Worm (Caenorhabditis elegans) whole organism, late embryonic: ENCODE results near the gene scl-21.
A peak's percentile ranks its signal among the peaks of the same experiment; 100 is the strongest.

ENCODE experiments used
- C38D4.7 ChIP-seq: fragments of 200-800 bp; sonication (Bioruptor generic); optimal IDR thresholded peaks from 2 replicates; lab custom pipeline; 2018; ENCODE audit warnings: mild to moderate bottlenecking, missing genetic modification characterization, moderate library complexity, missing compliant biosample characterization
- ceh-14 ChIP-seq: sonication (generic microtip); optimal IDR thresholded peaks from 2 replicates; lab custom pipeline; 2016; ENCODE audit warnings: missing genotype, missing genetic modification characterization, missing compliant biosample characterization
- ceh-19 ChIP-seq: fragments of 200-800 bp; sonication (Bioruptor generic); optimal IDR thresholded peaks from 2 replicates; lab custom pipeline; 2018; ENCODE audit warnings: mild to moderate bottlenecking, missing genetic modification characterization, missing compliant biosample characterization
- ceh-31 ChIP-seq: sonication (generic microtip); optimal IDR thresholded peaks from 2 replicates; lab custom pipeline; 2016; ENCODE audit warnings: missing genetic modification characterization, missing compliant biosample characterization
- ceh-34 ChIP-seq: sonication (generic microtip); optimal IDR thresholded peaks from 2 replicates; lab custom pipeline; 2016; ENCODE audit warnings: mild to moderate bottlenecking, missing genetic modification characterization, missing compliant biosample characterization
- ceh-6 ChIP-seq: fragments of 200-800 bp; sonication (Bioruptor generic); optimal IDR thresholded peaks from 2 replicates; lab custom pipeline; 2018; ENCODE audit warnings: mild to moderate bottlenecking, missing genetic modification characterization, missing compliant biosample characterization
- che-1 ChIP-seq: sonication (generic microtip); optimal IDR thresholded peaks from 2 replicates; lab custom pipeline; 2016; ENCODE audit warnings: mild to moderate bottlenecking, missing genetic modification characterization, missing compliant biosample characterization
- dve-1 ChIP-seq: sonication (generic microtip); optimal IDR thresholded peaks from 2 replicates; lab custom pipeline; 2017; ENCODE audit warnings: antibody characterized with exemption, mild to moderate bottlenecking, missing genetic modification characterization, missing compliant biosample characterization
- elt-2 ChIP-seq: sonication (generic microtip); optimal IDR thresholded peaks from 2 replicates; lab custom pipeline; 2016; ENCODE audit warnings: missing genetic modification reagents, missing genetic modification characterization, missing compliant biosample characterization
- fkh-10 ChIP-seq: fragments of 150-350 bp; optimal IDR thresholded peaks from 2 replicates; lab custom pipeline; 2014; ENCODE audit warnings: missing biosample characterization, missing genetic modification reagents, missing genetic modification characterization
- hlh-13 ChIP-seq: fragments of 200-800 bp; sonication (Bioruptor generic); optimal IDR thresholded peaks from 2 replicates; lab custom pipeline; 2018; ENCODE audit warnings: mild to moderate bottlenecking, missing genetic modification characterization, missing compliant biosample characterization
- hlh-30 ChIP-seq: sonication (generic microtip); optimal IDR thresholded peaks from 2 replicates; lab custom pipeline; 2017; ENCODE audit warnings: antibody characterized with exemption, missing genetic modification characterization, missing compliant biosample characterization; ENCODE audit not compliant: insufficient read depth
- hlh-6 ChIP-seq: sonication (generic microtip); optimal IDR thresholded peaks from 2 replicates; lab custom pipeline; 2016; ENCODE audit warnings: missing genotype, missing genetic modification characterization, missing compliant biosample characterization
- hlh-8 ChIP-seq: sonication (generic microtip); optimal IDR thresholded peaks from 2 replicates; lab custom pipeline; 2016; ENCODE audit warnings: missing genotype, missing genetic modification characterization, missing compliant biosample characterization
- lim-6 ChIP-seq: sonication (generic microtip); optimal IDR thresholded peaks from 2 replicates; lab custom pipeline; 2016; ENCODE audit warnings: missing genetic modification characterization, missing compliant biosample characterization
- madf-2 ChIP-seq: sonication (generic microtip); optimal IDR thresholded peaks from 2 replicates; lab custom pipeline; 2017; ENCODE audit warnings: missing genetic modification characterization, missing compliant biosample characterization
- nhr-11 ChIP-seq: fragments of 150-350 bp; optimal IDR thresholded peaks from 2 replicates; lab custom pipeline; 2014; ENCODE audit warnings: missing biosample characterization, missing genetic modification characterization
- npax-4 ChIP-seq: sonication (generic microtip); optimal IDR thresholded peaks from 2 replicates; lab custom pipeline; 2016; ENCODE audit warnings: missing genetic modification characterization, missing compliant biosample characterization
- odd-2 ChIP-seq: sonication (generic microtip); optimal IDR thresholded peaks from 2 replicates; lab custom pipeline; 2017; ENCODE audit warnings: antibody characterized with exemption, mild to moderate bottlenecking, missing genetic modification characterization, missing compliant biosample characterization
- pha-4 ChIP-seq: fragments of 150-350 bp; optimal IDR thresholded peaks from 2 replicates; lab custom pipeline; 2018; ENCODE audit warnings: missing biosample characterization, missing genetic modification reagents, missing genetic modification characterization
- ref-2 ChIP-seq: sonication (generic microtip); optimal IDR thresholded peaks from 2 replicates; lab custom pipeline; 2016; ENCODE audit warnings: missing genetic modification characterization, missing compliant biosample characterization
- sdc-2 ChIP-seq: sonication (generic microtip); optimal IDR thresholded peaks from 2 replicates; lab custom pipeline; 2016; ENCODE audit warnings: missing genotype, missing genetic modification characterization, missing compliant biosample characterization
- sox-4 ChIP-seq: sonication (generic microtip); optimal IDR thresholded peaks from 2 replicates; lab custom pipeline; 2017; ENCODE audit warnings: mild to moderate bottlenecking, missing genetic modification characterization, inconsistent platforms, missing compliant biosample characterization
- syd-9 ChIP-seq: sonication (generic microtip); optimal IDR thresholded peaks from 2 replicates; lab custom pipeline; 2016; ENCODE audit warnings: mild to moderate bottlenecking, missing genetic modification characterization, moderate library complexity, missing compliant biosample characterization
- tbx-2 ChIP-seq: sonication (generic microtip); optimal IDR thresholded peaks from 2 replicates; lab custom pipeline; 2016; ENCODE audit warnings: missing genetic modification characterization, missing compliant biosample characterization
- tbx-7 ChIP-seq: sonication (generic microtip); optimal IDR thresholded peaks from 2 replicates; lab custom pipeline; 2016; ENCODE audit warnings: missing genotype, missing genetic modification characterization, missing compliant biosample characterization
- unc-42 ChIP-seq: sonication (generic microtip); optimal IDR thresholded peaks from 2 replicates; lab custom pipeline; 2016; ENCODE audit warnings: missing genotype, missing genetic modification characterization, missing compliant biosample characterization
- unc-55 ChIP-seq: sonication (generic microtip); optimal IDR thresholded peaks from 2 replicates; lab custom pipeline; 2017; ENCODE audit warnings: missing biosample characterization, missing genetic modification reagents, missing genetic modification characterization
- unc-86 ChIP-seq: sonication (generic microtip); optimal IDR thresholded peaks from 2 replicates; lab custom pipeline; 2016; ENCODE audit warnings: missing genetic modification characterization, missing compliant biosample characterization

Gene scl-21

ce11 chrV:19495587-19495986, at the start of gene scl-21:
scl-21 (minus strand) TSS chrV:19495687.
- TF ChIP-seq odd-2 (tag; lab: Kevin White, UChicago) (no peak), hlh-8 (tag; lab: Kevin White, UChicago) (no peak), ceh-6 (GFP tag; lab: Kevin White, UChicago) (no peak), ceh-34 (no peak), madf-2 (no peak), unc-55 (GFP tag; lab: Kevin White, UChicago) (no peak), unc-86 (tag; lab: Kevin White, UChicago) (no peak)

DNA sequence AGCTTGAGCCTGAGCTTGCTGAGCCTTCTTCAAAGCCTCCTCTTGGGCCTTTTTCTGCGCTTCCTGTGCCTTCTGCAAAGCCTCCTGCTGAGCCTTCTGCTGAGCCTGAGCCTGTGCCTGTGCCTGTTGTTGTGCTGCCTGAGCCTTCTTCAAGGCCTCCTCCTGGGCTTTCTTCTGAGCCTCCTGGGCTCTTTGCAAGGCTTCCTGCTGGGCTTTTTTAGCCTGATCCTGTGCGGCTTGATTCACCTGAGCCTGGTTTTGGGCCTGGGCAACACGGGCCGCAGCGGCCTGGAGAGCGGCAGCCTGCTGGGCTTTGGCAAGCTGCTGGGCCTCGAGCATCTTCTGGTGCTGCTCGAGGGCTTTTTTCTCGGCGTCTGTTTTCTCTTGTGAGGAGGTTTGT, 49.5 kb upstream of the scl-21 start:
- TF ChIP-seq ceh-31 (tag; lab: Kevin White, UChicago) (peak; percentile 8), unc-42 (tag; lab: Kevin White, UChicago) (no peak), ceh-14 (tag; lab: Kevin White, UChicago) (peak; percentile 3)

ce11 chrV:19543509-19543908, 48.0 kb upstream of the scl-21 start:
- TF ChIP-seq tbx-2 (no peak), dve-1 (peak; percentile 59)

DNA sequence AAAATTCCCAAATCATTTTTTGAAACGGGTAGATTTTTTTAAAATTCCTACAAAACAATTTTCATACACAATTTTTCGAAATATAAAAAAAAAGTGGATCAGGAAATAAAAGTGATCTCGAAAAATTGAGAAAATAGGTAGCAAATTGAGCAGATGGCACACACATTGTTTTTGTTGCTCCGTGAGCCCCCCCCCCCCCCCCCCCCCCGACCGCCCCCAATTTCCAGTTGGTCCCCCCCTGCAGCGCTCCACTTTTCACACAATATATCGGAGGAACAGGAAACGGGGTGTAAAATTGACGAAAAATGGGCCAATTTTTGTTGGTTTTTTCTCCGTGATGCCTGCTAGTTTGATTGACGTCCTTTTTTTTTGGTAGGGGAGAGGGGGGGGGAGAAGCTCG, 45.4 kb upstream of the scl-21 start:
- TF ChIP-seq dve-1 (no peak), ceh-34 (no peak), che-1 (tag; lab: Kevin White, UChicago) (no peak), ref-2 (tag; lab: Kevin White, UChicago) (no peak), hlh-6 (tag; lab: Kevin White, UChicago) (no peak), tbx-7 (no peak), pha-4 (tag; lab: Kevin White, UChicago) (no peak), unc-86 (tag; lab: Kevin White, UChicago) (no peak)
- TF ChIP-seq, all 69 proteins: peak for 0

DNA sequence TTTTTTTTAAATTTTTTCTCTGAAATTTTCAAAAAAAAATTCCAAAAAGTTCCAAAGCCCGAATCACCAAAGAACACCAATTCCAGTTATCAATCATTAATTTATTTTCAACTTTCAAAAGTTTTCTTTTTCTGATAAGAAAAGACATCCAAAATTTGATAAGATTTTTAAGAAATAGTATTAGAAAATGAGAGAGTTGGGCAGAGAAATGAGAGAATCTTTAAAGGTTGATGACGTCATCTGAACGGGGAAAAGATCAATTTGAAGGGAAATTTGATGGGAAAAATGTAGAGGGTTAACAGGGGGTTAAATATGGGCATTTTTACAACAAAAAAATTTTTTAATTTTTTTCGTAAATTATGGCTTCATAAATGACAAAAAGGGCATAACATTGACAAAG, 38.0 kb upstream of the scl-21 start:
- TF ChIP-seq hlh-13 (GFP tag; lab: Kevin White, UChicago) (no peak), hlh-30 (tag; lab: Kevin White, UChicago) (no peak), ceh-19 (GFP tag; lab: Kevin White, UChicago) (no peak), C38D4.7 (no peak), elt-2 (peak; percentile 86)
- TF ChIP-seq, all 69 proteins: peak for 1

DNA sequence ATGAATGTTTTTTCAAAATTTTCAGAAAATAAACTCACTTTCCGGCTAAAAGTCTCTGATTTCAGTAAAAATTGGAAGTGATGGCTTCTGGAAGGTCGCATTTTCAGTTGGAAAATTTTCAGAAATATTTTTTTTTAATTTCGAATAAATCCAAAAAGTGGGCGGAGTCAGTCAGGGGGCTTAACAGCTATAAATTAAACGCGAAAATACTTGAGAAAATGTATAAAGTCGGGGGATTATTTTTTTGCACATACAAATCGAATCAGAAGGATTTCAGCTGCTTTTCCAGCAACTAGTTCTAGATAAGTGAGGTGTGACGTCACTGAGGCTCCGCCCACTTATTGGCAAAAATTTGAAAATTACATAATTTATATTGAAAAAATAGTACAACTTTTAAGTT, 37.5 kb upstream of the scl-21 start, which contains the start of gene Y43F8B.2:
Y43F8B.2 (minus strand) TSS at position 101 of the 400 bp plus-strand sequence.
- no peak for TF ChIP-seq sdc-2 (tag; lab: Kevin White, UChicago)
- no peak for TF ChIP-seq ceh-34
- TF ChIP-seq npax-4 (tag; lab: Kevin White, UChicago), result no peak
- no peak for TF ChIP-seq syd-9 (tag; lab: Kevin White, UChicago)
- TF ChIP-seq odd-2 (tag; lab: Kevin White, UChicago), result no peak
- TF ChIP-seq nhr-11 (tag; lab: Kevin White, UChicago), result no peak
- no peak for TF ChIP-seq sox-4 (tag; lab: Kevin White, UChicago)
- no peak for TF ChIP-seq ceh-14 (tag; lab: Kevin White, UChicago)
- TF ChIP-seq hlh-30 (tag; lab: Kevin White, UChicago), result no peak
- no peak for TF ChIP-seq lim-6 (tag; lab: Kevin White, UChicago)

- TF ChIP-seq sdc-2 (tag; lab: Kevin White, UChicago), result no peak
- no peak for TF ChIP-seq fkh-10 (GFP tag; lab: Kevin White, UChicago)
These were observed 35.5 kb upstream of the scl-21 start for ce11 chrV:19531034-19531433.
